Fruit fly (Drosophila melanogaster): ENCODE data around the gene Jhbp4.

dm6 chr3R:15994573-15994869, 48.8 kb upstream of the Jhbp4 start:
- TF ChIP-seq usp (GFP tag; optimal IDR thresholded peaks at IDR 0.05): no peak
- no peak for TF ChIP-seq psq (optimal IDR thresholded peaks at IDR 0.05)
- TF ChIP-seq CG8478 (optimal IDR thresholded peaks at IDR 0.05): no peak
- TF ChIP-seq pan (optimal IDR thresholded peaks at IDR 0.05): no peak
- no peak for TF ChIP-seq EcR (GFP tag; optimal IDR thresholded peaks at IDR 0.05)
